Worm (Caenorhabditis elegans): ENCODE results near the gene spcs-3.

Gene spcs-3

DNA sequence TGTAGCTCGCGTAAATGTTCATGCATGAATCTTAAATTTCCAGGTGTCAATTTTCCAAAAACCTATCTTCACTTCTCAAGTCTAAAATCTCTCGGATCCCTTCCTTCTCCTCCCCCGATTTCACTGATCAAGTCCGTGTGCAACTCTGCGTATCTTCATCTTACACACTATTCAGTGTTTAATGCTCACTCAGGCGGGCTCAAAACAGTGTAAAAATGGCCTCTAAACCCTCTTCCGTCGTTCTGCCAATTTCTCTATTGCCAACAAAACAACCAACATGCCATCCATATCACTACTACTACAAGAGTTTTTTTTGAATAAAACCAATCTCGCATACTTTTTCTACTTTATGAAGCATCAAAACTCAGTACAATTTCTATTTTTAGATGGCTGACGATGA is 22.7 kb upstream of the spcs-3 start, which contains the start of gene F44B9.2:
TSS of gene F44B9.2 (plus strand) at position 387 of the 400 bp plus-strand sequence.
- TF ChIP-seq nhr-6 (tag; optimal IDR thresholded peaks at IDR 0.05) (no peak), ztf-11 (tag; optimal IDR thresholded peaks at IDR 0.05) (no peak), sma-3 (GFP tag; optimal IDR thresholded peaks at IDR 0.05) (no peak), ztf-4 (tag; optimal IDR thresholded peaks at IDR 0.05) (no peak), snpc-4 (tag; optimal IDR thresholded peaks at IDR 0.05) (no peak), R02D3.7 (tag; optimal IDR thresholded peaks at IDR 0.05) (no peak), zag-1 (tag; optimal IDR thresholded peaks at IDR 0.05) (no peak), crh-2 (tag; optimal IDR thresholded peaks at IDR 0.05) (no peak), lin-39 (tag; optimal IDR thresholded peaks at IDR 0.05) (no peak), nhr-12 (tag; optimal IDR thresholded peaks at IDR 0.05) (no peak), C34F6.9 (tag; optimal IDR thresholded peaks at IDR 0.05) (no peak), mbf-1 (tag; optimal IDR thresholded peaks at IDR 0.05) (no peak), unc-62 (GFP tag; optimal IDR thresholded peaks at IDR 0.05) (no peak), fos-1 (tag; optimal IDR thresholded peaks at IDR 0.05) (no peak), gmeb-1 (tag; optimal IDR thresholded peaks at IDR 0.05) (no peak), sem-4 (tag; optimal IDR thresholded peaks at IDR 0.05) (no peak), ztf-1 (GFP tag; conservative IDR thresholded peaks at IDR 0.05) (no peak), ama-1 (optimal IDR thresholded peaks at IDR 0.05) (no peak), lin-13 (GFP tag; optimal IDR thresholded peaks at IDR 0.05) (no peak)

DNA sequence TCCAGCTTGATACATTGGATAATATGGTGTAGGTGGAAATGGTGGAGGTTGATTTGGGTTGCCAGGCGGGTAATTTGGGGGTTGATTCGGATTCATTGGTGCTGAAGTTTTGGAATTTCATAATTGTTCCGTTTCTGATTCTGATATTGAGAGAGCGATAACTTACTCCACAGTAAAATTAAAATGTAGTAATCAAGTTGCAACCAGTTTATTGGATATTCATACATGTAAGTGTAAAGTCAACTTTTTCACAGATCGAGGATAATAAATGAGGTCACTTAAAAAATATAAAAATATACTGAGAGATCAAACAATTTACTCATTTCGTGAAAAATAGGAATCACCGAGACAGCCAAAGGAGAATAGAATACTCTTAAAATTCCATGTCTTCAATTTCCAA is 16.9 kb upstream of the spcs-3 start, which contains the start of gene mdt-30:
TSS of gene mdt-30 (minus strand) at position 101 of the 400 bp plus-strand sequence.
- TF ChIP-seq elt-1 (tag; optimal IDR thresholded peaks at IDR 0.05) = no peak
- TF ChIP-seq alr-1 (tag; optimal IDR thresholded peaks at IDR 0.05) = no peak
- no peak for TF ChIP-seq ceh-82 (tag; optimal IDR thresholded peaks at IDR 0.05)
- no peak for TF ChIP-seq lin-11 (tag; optimal IDR thresholded peaks at IDR 0.05)
- TF ChIP-seq ZK546.5 (tag; optimal IDR thresholded peaks at IDR 0.05) = no peak
- TF ChIP-seq ztf-11 (tag; optimal IDR thresholded peaks at IDR 0.05) = no peak
- TF ChIP-seq snpc-4 (tag; optimal IDR thresholded peaks at IDR 0.05) = no peak
- TF ChIP-seq egl-27 (tag; optimal IDR thresholded peaks at IDR 0.05) = no peak
- no peak for TF ChIP-seq ceh-16 (tag; optimal IDR thresholded peaks at IDR 0.05)
- TF ChIP-seq nhr-12 (tag; optimal IDR thresholded peaks at IDR 0.05) = no peak
- no peak for TF ChIP-seq ztf-4 (tag; optimal IDR thresholded peaks at IDR 0.05)
- no peak for TF ChIP-seq C34F6.9 (tag; optimal IDR thresholded peaks at IDR 0.05)
- TF ChIP-seq dmd-4 (tag; optimal IDR thresholded peaks at IDR 0.05) = no peak

DNA sequence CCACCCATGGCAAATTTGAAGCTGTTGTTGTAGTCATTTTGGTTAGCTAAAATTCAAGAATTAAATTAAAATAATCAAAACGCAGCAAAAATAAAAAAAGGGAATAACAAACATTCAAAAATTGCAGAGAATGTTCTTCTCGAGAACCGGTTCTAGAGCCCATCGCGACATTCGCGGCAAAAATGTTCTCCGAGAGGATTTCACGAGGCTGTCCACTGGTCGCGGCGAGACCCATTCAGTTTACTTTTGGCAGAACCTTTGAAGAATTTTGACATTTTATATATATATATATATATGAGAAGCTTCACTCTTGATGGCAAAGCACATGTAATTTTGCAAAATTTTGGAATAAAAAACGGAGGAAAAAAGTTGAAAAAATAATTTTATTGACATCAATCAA is 15.3 kb upstream of the spcs-3 start, which contains the start of gene F44B9.8:
TSS of gene F44B9.8 (minus strand) at position 163 of the 400 bp plus-strand sequence.
- TF ChIP-seq snpc-4 (tag; optimal IDR thresholded peaks at IDR 0.05) = no peak
- TF ChIP-seq nhr-11 (tag; optimal IDR thresholded peaks at IDR 0.05) = no peak
- no peak for TF ChIP-seq egl-27 (tag; optimal IDR thresholded peaks at IDR 0.05)
- TF ChIP-seq peb-1 (tag; optimal IDR thresholded peaks at IDR 0.05) = no peak
- TF ChIP-seq lin-13 (GFP tag; optimal IDR thresholded peaks at IDR 0.05) = peak; percentile 63
- TF ChIP-seq unc-55 (GFP tag; optimal IDR thresholded peaks at IDR 0.05) = peak; percentile 72
- TF ChIP-seq blmp-1 (tag; optimal IDR thresholded peaks at IDR 0.05; ENCODE audit: insufficient read depth) = peak; percentile 23
- TF ChIP-seq lsy-2 (tag; optimal IDR thresholded peaks at IDR 0.05) = peak; percentile 15 to 83
- TF ChIP-seq aly-2 (tag; optimal IDR thresholded peaks at IDR 0.05) = no peak
- TF ChIP-seq nhr-77 (tag; optimal IDR thresholded peaks at IDR 0.05) = no peak
- no peak for TF ChIP-seq mbf-1 (tag; optimal IDR thresholded peaks at IDR 0.05)
- no peak for TF ChIP-seq ama-1 (optimal IDR thresholded peaks at IDR 0.05)
- TF ChIP-seq alr-1 (tag; optimal IDR thresholded peaks at IDR 0.05) = no peak
- no peak for TF ChIP-seq ZK546.5 (tag; optimal IDR thresholded peaks at IDR 0.05)
- TF ChIP-seq nhr-25 (tag; optimal IDR thresholded peaks at IDR 0.05) = peak; percentile 75
- TF ChIP-seq nhr-12 (tag; optimal IDR thresholded peaks at IDR 0.05) = no peak
- TF ChIP-seq ceh-82 (tag; optimal IDR thresholded peaks at IDR 0.05) = no peak
- no peak for TF ChIP-seq nhr-6 (tag; optimal IDR thresholded peaks at IDR 0.05)
- TF ChIP-seq elt-1 (tag; optimal IDR thresholded peaks at IDR 0.05) = no peak
- no peak for TF ChIP-seq mdl-1 (tag; optimal IDR thresholded peaks at IDR 0.05)
- TF ChIP-seq unc-39 (tag; optimal IDR thresholded peaks at IDR 0.05) = no peak
- no peak for TF ChIP-seq elt-3 (tag; optimal IDR thresholded peaks at IDR 0.05)
- peak; percentile 41 for TF ChIP-seq C34F6.9 (tag; optimal IDR thresholded peaks at IDR 0.05)
- TF ChIP-seq ceh-16 (tag; optimal IDR thresholded peaks at IDR 0.05) = no peak
- TF ChIP-seq gmeb-1 (tag; optimal IDR thresholded peaks at IDR 0.05) = peak; percentile 71
- TF ChIP-seq ztf-1 (GFP tag; conservative IDR thresholded peaks at IDR 0.05) = no peak
- no peak for TF ChIP-seq nhr-23 (tag; optimal IDR thresholded peaks at IDR 0.05)
- TF ChIP-seq ztf-11 (tag; optimal IDR thresholded peaks at IDR 0.05) = no peak
- no peak for TF ChIP-seq nhr-10 (tag; optimal IDR thresholded peaks at IDR 0.05)
- TF ChIP-seq sma-3 (GFP tag; optimal IDR thresholded peaks at IDR 0.05) = peak; percentile 57
- TF ChIP-seq zag-1 (tag; optimal IDR thresholded peaks at IDR 0.05) = no peak
- peak; percentile 40 for TF ChIP-seq sem-4 (tag; optimal IDR thresholded peaks at IDR 0.05)
- no peak for TF ChIP-seq lin-11 (tag; optimal IDR thresholded peaks at IDR 0.05)
- peak; percentile 38 for TF ChIP-seq fos-1 (tag; optimal IDR thresholded peaks at IDR 0.05)
- TF ChIP-seq lin-39 (tag; optimal IDR thresholded peaks at IDR 0.05) = no peak
- no peak for TF ChIP-seq nhr-129 (tag; optimal IDR thresholded peaks at IDR 0.05)
- TF ChIP-seq crh-2 (tag; optimal IDR thresholded peaks at IDR 0.05) = peak; percentile 81
- no peak for TF ChIP-seq mab-5 (tag; optimal IDR thresholded peaks at IDR 0.05)
- no peak for TF ChIP-seq skn-1 (tag; optimal IDR thresholded peaks at IDR 0.05)
- no peak for TF ChIP-seq unc-62 (GFP tag; optimal IDR thresholded peaks at IDR 0.05)
- TF ChIP-seq ztf-4 (tag; optimal IDR thresholded peaks at IDR 0.05) = no peak
- no peak for TF ChIP-seq R02D3.7 (tag; optimal IDR thresholded peaks at IDR 0.05)
- TF ChIP-seq nhr-21 (tag; optimal IDR thresholded peaks at IDR 0.05) = no peak
- no peak for TF ChIP-seq Y55F3AM.14 (GFP tag; optimal IDR thresholded peaks at IDR 0.05)
- no peak for TF ChIP-seq nhr-237 (tag; optimal IDR thresholded peaks at IDR 0.05)
